Fruit fly (Drosophila melanogaster) whole organism, adult: ENCODE data around the gene COX7B.

Source experiments
- CG11617 ChIP-seq: fragments of 200-800 bp; sonication (Bioruptor generic); optimal IDR thresholded peaks from 2 replicates; lab custom pipeline; 2017; ENCODE audit warnings: mild to moderate bottlenecking, missing biosample characterization, missing genetic modification reagents, missing genetic modification characterization
- CG12768 ChIP-seq: fragments of 200-800 bp; sonication (Bioruptor generic); optimal IDR thresholded peaks from 2 replicates; lab custom pipeline; 2017; ENCODE audit warnings: missing biosample characterization, missing genetic modification characterization, mild to moderate bottlenecking, moderate library complexity, missing genetic modification reagents
- CG14711 ChIP-seq: fragments of 200-800 bp; sonication (Bioruptor generic); optimal IDR thresholded peaks from 2 replicates; lab custom pipeline; 2018; ENCODE audit warnings: missing biosample characterization, mild to moderate bottlenecking, missing genetic modification characterization, moderate library complexity
- CG1620 ChIP-seq: fragments of 200-800 bp; sonication (Bioruptor generic); optimal IDR thresholded peaks from 2 replicates; lab custom pipeline; 2016; ENCODE audit warnings: missing biosample characterization, missing genetic modification characterization
- CG33017 ChIP-seq: fragments of 200-800 bp; sonication (Bioruptor generic); optimal IDR thresholded peaks from 2 replicates; lab custom pipeline; 2018; ENCODE audit warnings: missing biosample characterization, mild to moderate bottlenecking, missing genetic modification characterization, moderate library complexity
- CG5204 ChIP-seq: fragments of 200-800 bp; sonication (Bioruptor generic); optimal IDR thresholded peaks from 2 replicates; lab custom pipeline; 2016; ENCODE audit warnings: missing biosample characterization, missing genetic modification characterization
- CG7045 ChIP-seq: fragments of 200-800 bp; sonication (Bioruptor generic); optimal IDR thresholded peaks from 2 replicates; lab custom pipeline; 2017; ENCODE audit warnings: missing biosample characterization, mild to moderate bottlenecking, missing genetic modification characterization
- CG7101 ChIP-seq: fragments of 200-800 bp; sonication (Bioruptor generic); optimal IDR thresholded peaks from 2 replicates; lab custom pipeline; 2018; ENCODE audit warnings: missing biosample characterization, mild to moderate bottlenecking, missing genetic modification characterization, moderate library complexity
- Clk ChIP-seq: fragments of 200-800 bp; sonication (Bioruptor generic); optimal IDR thresholded peaks from 2 replicates; lab custom pipeline; 2017; ENCODE audit warnings: missing biosample characterization, missing genetic modification characterization
- Crg-1 ChIP-seq: fragments of 200-800 bp; sonication (Bioruptor generic); optimal IDR thresholded peaks from 2 replicates; lab custom pipeline; 2016; ENCODE audit warnings: missing biosample characterization, missing genetic modification characterization
- Hr96 ChIP-seq: fragments of 200-800 bp; sonication (Bioruptor generic); optimal IDR thresholded peaks from 2 replicates; lab custom pipeline; 2016; ENCODE audit warnings: missing biosample characterization, missing genetic modification characterization
- Mnt ChIP-seq: fragments of 200-800 bp; sonication (Bioruptor generic); optimal IDR thresholded peaks from 2 replicates; lab custom pipeline; 2016; ENCODE audit warnings: missing biosample characterization, mild to moderate bottlenecking, missing genetic modification characterization
- bab1 ChIP-seq: fragments of 200-800 bp; sonication (Bioruptor generic); optimal IDR thresholded peaks from 3 replicates; lab custom pipeline; 2019; ENCODE audit warnings: missing biosample characterization, mild to moderate bottlenecking, missing genetic modification characterization, moderate library complexity
- cic ChIP-seq: fragments of 200-800 bp; sonication (Bioruptor generic); optimal IDR thresholded peaks from 2 replicates; lab custom pipeline; 2017; ENCODE audit warnings: missing biosample characterization, mild to moderate bottlenecking, missing genetic modification characterization, moderate library complexity
- cnc ChIP-seq, 2 experiments: fragments of >200 bp; optimal IDR thresholded peaks; 2 replicates each; lab custom pipeline; 2017
- kay ChIP-seq: fragments of 200-800 bp; sonication (Bioruptor generic); peaks from one replicate; lab custom pipeline; 2016; ENCODE audit warnings: missing biosample characterization, missing genetic modification characterization, borderline replicate concordance
- ovo ChIP-seq: fragments of 200-800 bp; sonication (Bioruptor generic); optimal IDR thresholded peaks from 2 replicates; lab custom pipeline; 2016; ENCODE audit warnings: missing biosample characterization, missing genetic modification characterization
- pad ChIP-seq: fragments of 200-800 bp; sonication (Bioruptor generic); optimal IDR thresholded peaks from 3 replicates; lab custom pipeline; 2017; ENCODE audit warnings: missing biosample characterization, missing genetic modification characterization, mild to moderate bottlenecking, moderate library complexity, missing genetic modification reagents
- tj ChIP-seq: fragments of 200-800 bp; sonication (Bioruptor generic); optimal IDR thresholded peaks from 3 replicates; lab custom pipeline; 2017; ENCODE audit warnings: missing biosample characterization, mild to moderate bottlenecking, missing genetic modification characterization, moderate library complexity
- toe ChIP-seq: fragments of 200-800 bp; sonication (Bioruptor generic); optimal IDR thresholded peaks from 2 replicates; lab custom pipeline; 2016; ENCODE audit warnings: missing biosample characterization, missing genetic modification characterization

The COX7B gene

dm6 chr3L:17386612-17387382 lies 38.5 kb upstream of the COX7B start:
- TF ChIP-seq CG5204 (GFP tag; lab: Kevin White, UChicago) = no peak
- no peak for TF ChIP-seq CG1620 (GFP tag; lab: Kevin White, UChicago)
- TF ChIP-seq cnc (optimal IDR thresholded peaks at IDR 0.05; lab: Kevin White, UChicago) = no peak
- TF ChIP-seq CG7045 (GFP tag; lab: Kevin White, UChicago) = no peak
- TF ChIP-seq tj (GFP tag; lab: Kevin White, UChicago) = no peak
- no peak for TF ChIP-seq CG11617 (GFP tag; lab: Kevin White, UChicago)
- TF ChIP-seq CG7101 (tag; lab: Kevin White, UChicago) = no peak
- TF ChIP-seq CG33017 (tag; lab: Kevin White, UChicago) = no peak
- TF ChIP-seq Crg-1 (GFP tag; lab: Kevin White, UChicago) = no peak
- TF ChIP-seq ovo (GFP tag; lab: Kevin White, UChicago) = no peak
- TF ChIP-seq Mnt (GFP tag; lab: Kevin White, UChicago) = no peak
- no peak for TF ChIP-seq cic (GFP tag; lab: Kevin White, UChicago)
- TF ChIP-seq kay (GFP tag; lab: Kevin White, UChicago) = no peak

- no peak for TF ChIP-seq CG14711 (tag; lab: Kevin White, UChicago)
- TF ChIP-seq Clk = no peak
- no peak for TF ChIP-seq CG12768 (GFP tag; lab: Kevin White, UChicago)
- TF ChIP-seq tj (GFP tag; lab: Kevin White, UChicago) = no peak
- TF ChIP-seq CG1620 (GFP tag; lab: Kevin White, UChicago) = no peak
- no peak for TF ChIP-seq toe (GFP tag; lab: Kevin White, UChicago)
- TF ChIP-seq pad (GFP tag; lab: Kevin White, UChicago) = no peak
- TF ChIP-seq CG7045 (GFP tag; lab: Kevin White, UChicago) = no peak
- no peak for TF ChIP-seq CG5204 (GFP tag; lab: Kevin White, UChicago)
- TF ChIP-seq CG11617 (GFP tag; lab: Kevin White, UChicago) = no peak
- TF ChIP-seq kay (GFP tag; lab: Kevin White, UChicago) = no peak
- TF ChIP-seq Hr96 = no peak
- no peak for TF ChIP-seq Crg-1 (GFP tag; lab: Kevin White, UChicago)
- TF ChIP-seq CG7101 (tag; lab: Kevin White, UChicago) = no peak
Measured at dm6 chr3L:17388895-17389294, 36.4 kb upstream of the COX7B start, which contains the start of gene CG13731. Gene CG13731, minus strand, starts transcription at chr3L:17388956.

DNA sequence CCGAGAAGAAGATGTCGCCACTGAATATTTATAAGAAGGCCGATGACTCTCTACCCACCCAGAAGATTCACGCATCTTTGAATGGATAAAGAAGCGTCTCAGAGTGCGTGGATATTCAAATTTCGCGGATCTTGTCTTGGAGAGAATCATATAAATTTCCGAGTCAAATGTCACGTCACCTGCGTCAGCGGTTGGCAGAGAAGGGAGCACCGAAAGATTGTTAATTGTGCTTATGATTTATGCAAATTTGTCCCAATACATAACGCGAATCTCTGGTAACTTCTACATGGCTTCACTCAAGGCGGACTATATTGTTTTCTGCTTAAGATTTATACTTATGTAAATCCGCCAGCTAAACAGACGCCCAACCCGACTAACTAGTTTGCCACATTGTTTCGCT lies 34.1 kb upstream of the COX7B start:
- TF ChIP-seq Hr96 (no peak), toe (GFP tag; lab: Kevin White, UChicago) (no peak), kay (GFP tag; lab: Kevin White, UChicago) (no peak), cic (GFP tag; lab: Kevin White, UChicago) (no peak), Crg-1 (GFP tag; lab: Kevin White, UChicago) (no peak), bab1 (GFP tag; lab: Kevin White, UChicago) (no peak), Clk (no peak), CG1620 (GFP tag; lab: Kevin White, UChicago) (no peak), ovo (GFP tag; lab: Kevin White, UChicago) (no peak), CG14711 (tag; lab: Kevin White, UChicago) (no peak), Mnt (GFP tag; lab: Kevin White, UChicago) (no peak), CG5204 (GFP tag; lab: Kevin White, UChicago) (no peak), CG33017 (tag; lab: Kevin White, UChicago) (no peak)

- TF ChIP-seq CG12768 (GFP tag; lab: Kevin White, UChicago) = no peak
- no peak for TF ChIP-seq CG33017 (tag; lab: Kevin White, UChicago)
- TF ChIP-seq bab1 (GFP tag; lab: Kevin White, UChicago) = no peak
- no peak for TF ChIP-seq Hr96
- no peak for TF ChIP-seq CG7101 (tag; lab: Kevin White, UChicago)
- TF ChIP-seq CG1620 (GFP tag; lab: Kevin White, UChicago) = no peak
- TF ChIP-seq tj (GFP tag; lab: Kevin White, UChicago) = no peak
Measured at dm6 chr3L:17392412-17392811, 32.9 kb upstream of the COX7B start.

DNA sequence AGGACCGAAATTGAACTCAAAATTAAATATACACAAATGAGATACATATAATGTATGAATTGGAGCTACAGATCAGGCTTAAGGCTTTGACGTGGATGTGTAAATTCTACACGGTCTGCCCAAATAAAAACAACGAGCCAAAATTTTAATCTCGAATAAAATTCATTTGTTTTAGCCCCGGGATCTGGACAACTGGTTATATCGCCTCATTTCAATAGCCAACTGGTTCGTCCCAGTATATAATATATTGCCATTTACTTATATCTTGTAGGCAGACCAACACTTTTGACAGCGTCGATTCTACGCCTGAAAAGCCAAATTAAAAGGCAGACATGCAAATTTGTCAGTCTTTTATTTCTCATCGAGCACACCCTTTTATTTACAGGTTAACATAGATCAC lies 32.2 kb upstream of the COX7B start:
- TF ChIP-seq cic (GFP tag; lab: Kevin White, UChicago) (no peak), CG7101 (tag; lab: Kevin White, UChicago) (no peak), Crg-1 (GFP tag; lab: Kevin White, UChicago) (no peak), CG1620 (GFP tag; lab: Kevin White, UChicago) (no peak), CG7045 (GFP tag; lab: Kevin White, UChicago) (no peak), bab1 (GFP tag; lab: Kevin White, UChicago) (no peak), CG5204 (GFP tag; lab: Kevin White, UChicago) (no peak), CG11617 (GFP tag; lab: Kevin White, UChicago) (no peak), CG14711 (tag; lab: Kevin White, UChicago) (no peak), toe (GFP tag; lab: Kevin White, UChicago) (no peak), cnc (optimal IDR thresholded peaks at IDR 0.05; lab: Kevin White, UChicago) (no peak), CG12768 (GFP tag; lab: Kevin White, UChicago) (no peak), Hr96 (no peak)
